Fruit fly (Drosophila melanogaster): ENCODE data around the gene side-VII.

dm6 chr3R:9702567-9702966, 37.2 kb downstream of the side-VII start:
- no peak for TF ChIP-seq sna (GFP tag; IDR thresholded peaks at IDR 0.05; ENCODE audit: partially characterized antibody)
- peak; percentile 82 for TF ChIP-seq Hr3 (GFP tag; optimal IDR thresholded peaks at IDR 0.05)
- TF ChIP-seq CG17568 (GFP tag; optimal IDR thresholded peaks at IDR 0.05) = peak; percentile 93
- TF ChIP-seq gro (GFP tag; optimal IDR thresholded peaks at IDR 0.05) = peak; percentile 89
- peak; percentile 85 for TF ChIP-seq scrt (GFP tag; optimal IDR thresholded peaks at IDR 0.05)

All from whole organism, embryonic.